Fruit fly (Drosophila melanogaster) whole organism, embryonic: Measurements from ENCODE around the gene CG44037.

Source experiments
- ATbp ChIP-seq: fragments of 200-800 bp; sonication (Bioruptor generic); optimal IDR thresholded peaks from 2 replicates; lab custom pipeline; 2017; ENCODE audit warnings: missing biosample characterization, mild to moderate bottlenecking, missing genetic modification characterization, missing genetic modification reagents
- Ada2b ChIP-seq: fragments of 200-800 bp; sonication (Bioruptor generic); IDR thresholded peaks from 2 replicates; pipeline ENCODE4 v1.3.6; 2022; ENCODE audit warnings: missing biosample characterization, missing genetic modification characterization
- CG10321 ChIP-seq: fragments of 200-800 bp; sonication (Bioruptor generic); IDR thresholded peaks from 2 replicates; pipeline ENCODE4 v1.3.6; 2022; ENCODE audit warnings: missing biosample characterization, missing genetic modification characterization
- CG11093 ChIP-seq: fragments of 200-800 bp; sonication (Bioruptor generic); IDR thresholded peaks from 3 replicates; pipeline ENCODE4 v1.3.6; 2022; ENCODE audit warnings: missing biosample characterization, missing genetic modification characterization
- CG12104 ChIP-seq: fragments of 200-800 bp; sonication (Bioruptor generic); optimal IDR thresholded peaks from 3 replicates; lab custom pipeline; 2016; ENCODE audit warnings: missing biosample characterization, missing genetic modification characterization
- CG13123 ChIP-seq: fragments of 200-800 bp; sonication (Bioruptor generic); optimal IDR thresholded peaks from 2 replicates; lab custom pipeline; 2016; ENCODE audit warnings: missing biosample characterization, missing genetic modification characterization
- CG13287 ChIP-seq: fragments of 200-800 bp; sonication (Bioruptor generic); IDR thresholded peaks from 2 replicates; pipeline ENCODE4 v1.3.6; 2022; ENCODE audit warnings: missing biosample characterization, missing genetic modification characterization; ENCODE audit not compliant: partially characterized antibody
- CG14667 ChIP-seq: fragments of 200-800 bp; sonication (Bioruptor generic); IDR thresholded peaks from 2 replicates; pipeline ENCODE4 v1.3.6; 2022; ENCODE audit warnings: missing biosample characterization, missing genetic modification characterization
- CG15011 ChIP-seq: fragments of 200-800 bp; sonication (Bioruptor generic); optimal IDR thresholded peaks from 3 replicates; lab custom pipeline; 2018; ENCODE audit warnings: missing biosample characterization, mild to moderate bottlenecking, missing genetic modification characterization
- CG15073 ChIP-seq: fragments of 200-800 bp; sonication (Bioruptor generic); optimal IDR thresholded peaks from 2 replicates; lab custom pipeline; 2016; ENCODE audit warnings: missing biosample characterization, missing genetic modification characterization
- CG15696 ChIP-seq: fragments of 200-800 bp; sonication (Bioruptor generic); optimal IDR thresholded peaks from 2 replicates; lab custom pipeline; 2019; ENCODE audit warnings: missing biosample characterization, mild to moderate bottlenecking, missing genetic modification characterization, moderate library complexity
- CG1792 ChIP-seq: fragments of 200-800 bp; sonication (Bioruptor generic); optimal IDR thresholded peaks from 2 replicates; lab custom pipeline; 2016; ENCODE audit warnings: missing biosample characterization, missing genetic modification characterization
- CG18011 ChIP-seq: fragments of 200-800 bp; sonication (Bioruptor generic); optimal IDR thresholded peaks from 2 replicates; lab custom pipeline; 2017; ENCODE audit warnings: missing biosample characterization, missing genetic modification characterization, mild to moderate bottlenecking, moderate library complexity, missing genotype
- CG18262 ChIP-seq: fragments of 200-800 bp; optimal IDR thresholded peaks from 3 replicates; lab custom pipeline; 2019; ENCODE audit warnings: missing biosample characterization, mild to moderate bottlenecking, missing genetic modification characterization, moderate library complexity
- CG18619 ChIP-seq: fragments of 200-800 bp; sonication (Bioruptor generic); optimal IDR thresholded peaks from 3 replicates; lab custom pipeline; 2017; ENCODE audit warnings: missing biosample characterization, mild to moderate bottlenecking, missing genetic modification characterization
- CG2116 ChIP-seq: fragments of 200-800 bp; sonication (Bioruptor generic); optimal IDR thresholded peaks from 3 replicates; lab custom pipeline; 2018; ENCODE audit warnings: missing biosample characterization, mild to moderate bottlenecking, missing genetic modification characterization
- CG2678 ChIP-seq: fragments of 200-800 bp; sonication (Bioruptor generic); optimal IDR thresholded peaks from 3 replicates; lab custom pipeline; 2019; ENCODE audit warnings: missing biosample characterization, mild to moderate bottlenecking, missing genetic modification characterization, moderate library complexity
- CG3163 ChIP-seq: fragments of 200-800 bp; sonication (Bioruptor generic); optimal IDR thresholded peaks from 3 replicates; lab custom pipeline; 2016; ENCODE audit warnings: missing biosample characterization, missing genetic modification characterization
- CG34422 ChIP-seq: fragments of 200-800 bp; sonication (Bioruptor generic); IDR thresholded peaks from 3 replicates; pipeline ENCODE4 v1.3.6; 2022; ENCODE audit warnings: missing biosample characterization, missing genetic modification characterization
- CG8281 ChIP-seq: fragments of 200-800 bp; sonication (Bioruptor generic); optimal IDR thresholded peaks from 2 replicates; lab custom pipeline; 2018; ENCODE audit warnings: missing biosample characterization, mild to moderate bottlenecking, missing genetic modification characterization, moderate library complexity
- Dad ChIP-seq: fragments of 200-800 bp; sonication (Bioruptor generic); optimal IDR thresholded peaks from 3 replicates; lab custom pipeline; 2016; ENCODE audit warnings: missing biosample characterization, missing genetic modification characterization
- Doc2 ChIP-seq: fragments of 200-800 bp; sonication (Bioruptor generic); IDR thresholded peaks from 2 replicates; pipeline ENCODE4 v1.3.6; 2022; ENCODE audit warnings: missing biosample characterization, missing genetic modification characterization
- Dp ChIP-seq: fragments of 200-800 bp; sonication (Bioruptor generic); optimal IDR thresholded peaks from 2 replicates; lab custom pipeline; 2018; ENCODE audit warnings: missing biosample characterization, mild to moderate bottlenecking, missing genetic modification characterization, moderate library complexity
- Drgx ChIP-seq: fragments of 200-800 bp; sonication (Bioruptor generic); IDR thresholded peaks from 2 replicates; pipeline ENCODE4 v1.3.6; 2022; ENCODE audit warnings: missing biosample characterization, missing genetic modification characterization
- Ets65A ChIP-seq: fragments of 200-800 bp; sonication (Bioruptor generic); peaks from one replicate; lab custom pipeline; 2016; ENCODE audit warnings: missing biosample characterization, missing genetic modification characterization
- Fer3 ChIP-seq: fragments of 200-800 bp; sonication (Bioruptor generic); optimal IDR thresholded peaks from 2 replicates; lab custom pipeline; 2018; ENCODE audit warnings: missing biosample characterization, mild to moderate bottlenecking, missing genetic modification characterization, moderate library complexity
- Gsc ChIP-seq: fragments of 200-800 bp; sonication (Bioruptor generic); IDR thresholded peaks from 2 replicates; pipeline ENCODE4 v1.3.6; 2022; ENCODE audit warnings: missing biosample characterization, missing genetic modification characterization
- Hmx ChIP-seq: fragments of 200-800 bp; sonication (Bioruptor generic); optimal IDR thresholded peaks from 2 replicates; lab custom pipeline; 2016; ENCODE audit warnings: missing biosample characterization, missing genetic modification characterization
- Rx ChIP-seq: fragments of 200-800 bp; sonication (Bioruptor generic); IDR thresholded peaks from 2 replicates; pipeline ENCODE4 v1.3.6; 2022; ENCODE audit warnings: missing biosample characterization, missing genetic modification characterization
- Sin3A ChIP-seq: fragments of >200 bp; optimal IDR thresholded peaks from 2 replicates; lab custom pipeline; 2018
- YL-1 ChIP-seq: fragments of 200-800 bp; sonication (Bioruptor generic); optimal IDR thresholded peaks from 3 replicates; lab custom pipeline; 2017; ENCODE audit warnings: missing biosample characterization, mild to moderate bottlenecking, missing genetic modification characterization
- abd-A ChIP-seq: fragments of 200-800 bp; sonication (Bioruptor generic); optimal IDR thresholded peaks from 3 replicates; lab custom pipeline; 2019; ENCODE audit warnings: missing biosample characterization, mild to moderate bottlenecking, missing genetic modification characterization, moderate library complexity
- aop ChIP-seq: fragments of 200-800 bp; sonication (Bioruptor generic); IDR thresholded peaks from 2 replicates; pipeline ENCODE4 v1.3.6; 2022; ENCODE audit warnings: missing biosample characterization, missing genetic modification characterization
- ara ChIP-seq: fragments of 200-800 bp; sonication (Bioruptor generic); IDR thresholded peaks from 2 replicates; pipeline ENCODE4 v1.3.6; 2022; ENCODE audit warnings: missing biosample characterization, missing genetic modification characterization
- ash1 ChIP-seq: fragments of 200-800 bp; sonication (Bioruptor generic); optimal IDR thresholded peaks from 2 replicates; lab custom pipeline; 2018; ENCODE audit warnings: missing biosample characterization, mild to moderate bottlenecking, missing genetic modification characterization
- chinmo ChIP-seq: fragments of 200-800 bp; sonication (Bioruptor generic); IDR thresholded peaks from 4 replicates; pipeline ENCODE4 v1.3.6; 2022; ENCODE audit warnings: missing biosample characterization, missing genetic modification characterization; ENCODE audit not compliant: partially characterized antibody
- chm ChIP-seq: fragments of 200-800 bp; sonication (Bioruptor generic); IDR thresholded peaks from 2 replicates; pipeline ENCODE4 v1.3.6; 2022; ENCODE audit warnings: missing biosample characterization, missing genetic modification characterization
- dati ChIP-seq: fragments of 200-800 bp; sonication (Bioruptor generic); IDR thresholded peaks from 2 replicates; pipeline ENCODE4 v1.3.6; 2022; ENCODE audit warnings: missing biosample characterization, missing genetic modification characterization
- dmrt99B ChIP-seq: fragments of 200-800 bp; sonication (Bioruptor generic); optimal IDR thresholded peaks from 2 replicates; lab custom pipeline; 2018; ENCODE audit warnings: missing biosample characterization, mild to moderate bottlenecking, missing genetic modification characterization, moderate library complexity
- gfzf ChIP-seq: fragments of 200-800 bp; sonication (Bioruptor generic); optimal IDR thresholded peaks from 2 replicates; lab custom pipeline; 2016; ENCODE audit warnings: missing biosample characterization, mild to moderate bottlenecking, missing genetic modification characterization, moderate library complexity
- grau ChIP-seq: fragments of 200-800 bp; optimal IDR thresholded peaks from 3 replicates; lab custom pipeline; 2019; ENCODE audit warnings: missing biosample characterization, mild to moderate bottlenecking, missing genetic modification characterization, moderate library complexity
- gsb ChIP-seq: fragments of 200-800 bp; sonication (Bioruptor generic); IDR thresholded peaks from 2 replicates; pipeline ENCODE4 v1.3.6; 2022; ENCODE audit warnings: missing biosample characterization, missing genetic modification characterization
- hkb ChIP-seq, 2 experiments: fragments of 200-800 bp in 1 of 2; fragments of >200 bp in 1 of 2; sonication (Bioruptor generic) in 1 of 2; IDR thresholded peaks in 1 of 2; optimal IDR thresholded peaks in 1 of 2; 2 replicates each; pipeline versions ENCODE4 v1.3.6 to Lab custom; 2017 to 2022; ENCODE audit warnings: missing biosample characterization in 1 of 2, missing genetic modification characterization in 1 of 2
- ind ChIP-seq: fragments of 200-800 bp; sonication (Bioruptor generic); optimal IDR thresholded peaks from 3 replicates; lab custom pipeline; 2016; ENCODE audit warnings: missing biosample characterization, missing genetic modification characterization
- knrl ChIP-seq: fragments of 200-800 bp; sonication (Bioruptor generic); IDR thresholded peaks from 3 replicates; pipeline ENCODE4 v1.3.6; 2022; ENCODE audit warnings: missing biosample characterization, missing genetic modification characterization; ENCODE audit not compliant: partially characterized antibody
- lola ChIP-seq, 3 experiments: fragments of >200 bp in 2 of 3; fragments of 200-800 bp in 1 of 3; sonication (Bioruptor generic) in 1 of 3; optimal IDR thresholded peaks; 2 replicates each; lab custom pipeline; 2017 to 2019; ENCODE audit warnings: missing biosample characterization in 3 of 3, missing genetic modification characterization in 3 of 3, mild to moderate bottlenecking in 1 of 3, moderate library complexity in 1 of 3
- luna ChIP-seq: fragments of 200-800 bp; sonication (Bioruptor generic); optimal IDR thresholded peaks from 2 replicates; lab custom pipeline; 2016; ENCODE audit warnings: missing biosample characterization, missing genetic modification characterization
- peb ChIP-seq: fragments of 200-800 bp; sonication (Bioruptor generic); IDR thresholded peaks from 2 replicates; pipeline ENCODE4 v1.3.6; 2022; ENCODE audit warnings: missing biosample characterization, missing genetic modification characterization
- row ChIP-seq: fragments of 200-800 bp; sonication (Bioruptor generic); IDR thresholded peaks from 3 replicates; pipeline ENCODE4 v1.3.6; 2022; ENCODE audit warnings: missing biosample characterization, missing genetic modification characterization
- scrt ChIP-seq: fragments of 200-800 bp; sonication (Bioruptor generic); optimal IDR thresholded peaks from 2 replicates; lab custom pipeline; 2018; ENCODE audit warnings: missing biosample characterization, mild to moderate bottlenecking, missing genetic modification characterization, moderate library complexity
- slbo ChIP-seq: fragments of 200-800 bp; sonication (Bioruptor generic); IDR thresholded peaks from 2 replicates; pipeline ENCODE4 v1.3.6; 2022; ENCODE audit warnings: missing biosample characterization, missing genetic modification characterization
- unc-4 ChIP-seq: fragments of 200-800 bp; sonication (Bioruptor generic); IDR thresholded peaks from 2 replicates; pipeline ENCODE4 v1.3.6; 2022; ENCODE audit warnings: missing biosample characterization, missing genetic modification characterization; ENCODE audit not compliant: partially characterized antibody

The CG44037 gene

dm6 chr3R:12222093-12222492 lies 36.4 kb upstream of the CG44037 start, which contains the start of gene Rsbp15 (continued):
- TF ChIP-seq scrt = no peak
- TF ChIP-seq Doc2 (GFP tag; lab: Robert Waterston, UW) = no peak
- TF ChIP-seq slbo = peak; percentile 62
- peak; percentile 20 for TF ChIP-seq hkb (optimal IDR thresholded peaks at IDR 0.05; lab: Kevin White, UChicago)
- no peak for TF ChIP-seq hkb (GFP tag; IDR thresholded peaks at IDR 0.05; lab: Robert Waterston, UW)
- TF ChIP-seq Dad (GFP tag; lab: Kevin White, UChicago) = no peak
- no peak for TF ChIP-seq dmrt99B (tag; lab: Kevin White, UChicago)
- TF ChIP-seq CG13287 = peak; percentile 7; the same call in 1 of the 2 replicates
- no peak for TF ChIP-seq Sin3A
- TF ChIP-seq chm (GFP tag; lab: Robert Waterston, UW) = 0 out of 2 replicates have a peak, but pooled peaks have one; percentile 13
- no peak for TF ChIP-seq gsb (GFP tag; lab: Robert Waterston, UW)
- TF ChIP-seq CG1792 (GFP tag; lab: Kevin White, UChicago) = no peak
- TF ChIP-seq CG14667 (GFP tag; lab: Robert Waterston, UW) = no peak
- no peak for TF ChIP-seq CG18262
- peak; percentile 51; the same call in 2 of the 3 replicates for TF ChIP-seq knrl (GFP tag; lab: Robert Waterston, UW)
- TF ChIP-seq CG15073 (GFP tag; lab: Kevin White, UChicago) = no peak
- TF ChIP-seq YL-1 (GFP tag; lab: Kevin White, UChicago) = no peak
- no peak for TF ChIP-seq CG34422 (GFP tag; lab: Robert Waterston, UW)
- no peak for TF ChIP-seq luna
- no peak for TF ChIP-seq CG8281 (tag; lab: Kevin White, UChicago)
- no peak for TF ChIP-seq lola (GFP tag; optimal IDR thresholded peaks at IDR 0.05; lab: Kevin White, UChicago)
- TF ChIP-seq CG12104 (GFP tag; lab: Kevin White, UChicago) = no peak
- peak; percentile 86 for TF ChIP-seq Ets65A (GFP tag; lab: Kevin White, UChicago)
- no peak for TF ChIP-seq unc-4 (GFP tag; lab: Robert Waterston, UW)
- TF ChIP-seq chinmo = no peak
- TF ChIP-seq Hmx (GFP tag; lab: Kevin White, UChicago) = no peak
- no peak for TF ChIP-seq aop
- no peak for TF ChIP-seq CG11093 (GFP tag; lab: Robert Waterston, UW)
- no peak for TF ChIP-seq peb (GFP tag; lab: Robert Waterston, UW)
- no peak for TF ChIP-seq Gsc
- no peak for TF ChIP-seq row (GFP tag; lab: Robert Waterston, UW)
- TF ChIP-seq Fer3 = no peak
- peak; percentile 43 for TF ChIP-seq Dp (GFP tag; lab: Kevin White, UChicago)
- no peak for TF ChIP-seq ATbp (GFP tag; lab: Kevin White, UChicago)
- no peak for TF ChIP-seq CG3163 (GFP tag; lab: Kevin White, UChicago)
- TF ChIP-seq dati (GFP tag; lab: Robert Waterston, UW) = no peak
- no peak for TF ChIP-seq CG2116 (GFP tag; lab: Kevin White, UChicago)
- no peak for TF ChIP-seq Ada2b (GFP tag; lab: Robert Waterston, UW)
- TF ChIP-seq CG15011 (GFP tag; lab: Kevin White, UChicago) = no peak
- TF ChIP-seq gfzf (GFP tag; lab: Kevin White, UChicago) = no peak
- TF ChIP-seq ind = no peak
- no peak for TF ChIP-seq Drgx (GFP tag; lab: Robert Waterston, UW)
- no peak for TF ChIP-seq abd-A (tag; lab: Kevin White, UChicago)
- TF ChIP-seq CG18011 = no peak
- TF ChIP-seq CG15696 (tag; lab: Kevin White, UChicago) = no peak
- no peak for TF ChIP-seq ash1 (GFP tag; lab: Kevin White, UChicago)
- TF ChIP-seq ara (GFP tag; lab: Robert Waterston, UW) = no peak
- no peak for TF ChIP-seq CG18619 (GFP tag; lab: Kevin White, UChicago)
- TF ChIP-seq CG13123 = no peak
- no peak for TF ChIP-seq CG2678
- TF ChIP-seq grau = no peak
- TF ChIP-seq CG10321 (GFP tag; lab: Robert Waterston, UW) = no peak
- no peak for TF ChIP-seq Rx (GFP tag; lab: Robert Waterston, UW)
